Fruit fly (Drosophila melanogaster): Measurements from ENCODE around the gene Prosbeta6.

Gene Prosbeta6

DNA sequence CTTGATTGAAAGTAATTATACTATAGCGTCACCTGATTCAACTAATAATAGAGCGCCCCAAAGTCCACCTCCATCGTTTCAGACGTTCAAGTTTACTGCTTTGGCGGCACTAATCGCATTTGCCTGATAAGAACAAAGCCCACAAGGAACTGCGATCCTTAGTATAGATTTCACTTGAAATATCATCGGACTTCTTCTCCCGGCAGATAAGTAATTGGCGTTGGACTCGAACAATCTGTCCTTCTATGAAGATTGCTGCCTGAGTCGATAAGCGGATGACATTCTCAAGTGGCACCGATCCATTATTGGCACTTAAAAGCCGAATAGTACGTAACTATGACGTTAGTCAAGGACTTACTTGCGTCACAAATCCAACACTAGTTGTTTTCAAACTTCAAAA is 37.0 kb downstream of the Prosbeta6 start, which contains the start of gene Mipp1:
TSS of gene Mipp1 (minus strand) at position 101 of the 400 bp plus-strand sequence.
- TF ChIP-seq cic (GFP tag; optimal IDR thresholded peaks at IDR 0.05), result peak; percentile 8
- TF ChIP-seq CG12768 (GFP tag; optimal IDR thresholded peaks at IDR 0.05), result peak; percentile 3

DNA sequence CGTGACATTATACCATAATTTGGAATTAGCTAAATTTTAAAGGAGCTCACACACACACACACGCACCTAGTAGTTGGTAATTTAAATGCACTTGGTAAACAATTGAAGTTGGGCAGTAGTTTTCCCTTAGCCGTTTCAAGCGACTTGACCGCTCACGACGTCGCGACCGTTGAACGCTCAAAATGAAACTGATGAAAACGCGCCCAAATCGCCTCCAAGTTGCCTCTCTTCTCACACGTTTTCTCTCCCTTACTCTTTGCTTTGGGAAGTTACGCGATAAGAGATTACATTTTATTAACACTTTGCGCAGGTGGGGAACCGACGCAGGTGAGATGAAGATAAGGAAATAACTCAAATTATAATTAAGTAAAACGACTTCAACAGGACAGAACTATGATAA is 38.0 kb downstream of the Prosbeta6 start:
- TF ChIP-seq Mnt (GFP tag; optimal IDR thresholded peaks at IDR 0.05), result peak; percentile 22
- no peak for TF ChIP-seq Hr96 (GFP tag; optimal IDR thresholded peaks at IDR 0.05)
- no peak for TF ChIP-seq tj (GFP tag; optimal IDR thresholded peaks at IDR 0.05)
- no peak for TF ChIP-seq CG33017 (tag; optimal IDR thresholded peaks at IDR 0.05)
- peak; percentile 60 for TF ChIP-seq kay (GFP tag; ENCODE audit: borderline replicate concordance)
- no peak for TF ChIP-seq Clk (GFP tag; optimal IDR thresholded peaks at IDR 0.05)
- TF ChIP-seq CG5204 (GFP tag; optimal IDR thresholded peaks at IDR 0.05), result no peak
- no peak for TF ChIP-seq cnc (optimal IDR thresholded peaks at IDR 0.05)
- peak; percentile 11 for TF ChIP-seq pad (GFP tag; optimal IDR thresholded peaks at IDR 0.05)
- TF ChIP-seq Crg-1 (GFP tag; optimal IDR thresholded peaks at IDR 0.05), result no peak
- no peak for TF ChIP-seq cic (GFP tag; optimal IDR thresholded peaks at IDR 0.05)
- TF ChIP-seq CG1620 (GFP tag; optimal IDR thresholded peaks at IDR 0.05), result no peak
- peak; percentile 33 for TF ChIP-seq CG12768 (GFP tag; optimal IDR thresholded peaks at IDR 0.05)

DNA sequence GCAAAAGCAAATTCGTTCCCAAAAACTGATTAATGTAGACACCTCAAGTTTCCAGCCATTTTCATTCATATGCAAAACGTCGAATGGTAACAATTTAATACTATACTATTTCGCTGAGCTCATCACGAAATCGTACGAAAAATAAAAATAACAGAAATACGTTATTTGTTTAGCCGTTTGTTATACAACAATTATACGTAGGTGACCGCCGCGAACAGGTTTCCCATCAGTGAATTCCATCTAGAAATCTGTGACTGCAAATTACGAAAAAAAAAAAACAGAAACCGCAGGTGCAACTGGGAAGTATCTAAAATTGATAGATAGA is 38.5 kb downstream of the Prosbeta6 start:
- TF ChIP-seq CG7101 (tag; optimal IDR thresholded peaks at IDR 0.05), result no peak
- no peak for TF ChIP-seq CG11617 (GFP tag; optimal IDR thresholded peaks at IDR 0.05)
- TF ChIP-seq tj (GFP tag; optimal IDR thresholded peaks at IDR 0.05), result peak; percentile 89
- no peak for TF ChIP-seq CG7045 (GFP tag; optimal IDR thresholded peaks at IDR 0.05)
- no peak for TF ChIP-seq Hr96 (GFP tag; optimal IDR thresholded peaks at IDR 0.05)
- no peak for TF ChIP-seq CG12768 (GFP tag; optimal IDR thresholded peaks at IDR 0.05)
- TF ChIP-seq toe (GFP tag; optimal IDR thresholded peaks at IDR 0.05), result no peak

DNA sequence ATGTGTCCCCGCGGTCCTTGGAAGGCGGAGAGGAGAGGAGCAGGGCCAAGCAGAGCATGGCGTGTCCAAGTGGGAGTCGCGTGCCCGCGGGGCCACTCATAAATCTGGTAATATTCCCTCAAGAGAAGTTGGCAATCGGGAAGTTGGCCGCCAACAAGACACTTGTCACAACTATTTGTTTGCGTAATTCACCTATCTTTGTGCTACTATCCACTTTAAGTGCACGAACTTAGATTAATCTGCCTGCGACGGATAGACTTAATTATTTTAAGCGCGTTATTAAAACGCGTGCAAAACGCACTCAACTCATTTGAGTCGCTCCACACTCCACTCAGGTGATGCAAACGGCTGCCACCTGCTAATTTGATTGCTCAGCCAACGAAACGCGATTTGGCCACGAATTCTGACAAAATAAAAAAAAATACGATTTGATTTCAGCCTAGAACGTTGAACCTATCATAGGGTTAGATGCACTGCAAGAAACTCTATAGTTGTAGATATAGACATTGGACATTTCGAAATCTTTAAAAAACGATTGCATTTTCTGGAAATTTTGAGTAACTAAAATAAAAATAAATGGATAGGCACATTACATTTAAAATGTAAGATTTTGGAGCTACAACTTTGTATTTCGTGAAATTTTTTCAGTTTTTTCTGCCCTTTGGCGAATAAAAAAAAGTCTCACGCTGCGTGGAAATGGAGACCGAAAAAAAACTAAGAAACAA is 39.0 kb downstream of the Prosbeta6 start:
- TF ChIP-seq CG7045 (GFP tag; optimal IDR thresholded peaks at IDR 0.05) (no peak), kay (GFP tag; ENCODE audit: borderline replicate concordance) (peak; percentile 19)

DNA sequence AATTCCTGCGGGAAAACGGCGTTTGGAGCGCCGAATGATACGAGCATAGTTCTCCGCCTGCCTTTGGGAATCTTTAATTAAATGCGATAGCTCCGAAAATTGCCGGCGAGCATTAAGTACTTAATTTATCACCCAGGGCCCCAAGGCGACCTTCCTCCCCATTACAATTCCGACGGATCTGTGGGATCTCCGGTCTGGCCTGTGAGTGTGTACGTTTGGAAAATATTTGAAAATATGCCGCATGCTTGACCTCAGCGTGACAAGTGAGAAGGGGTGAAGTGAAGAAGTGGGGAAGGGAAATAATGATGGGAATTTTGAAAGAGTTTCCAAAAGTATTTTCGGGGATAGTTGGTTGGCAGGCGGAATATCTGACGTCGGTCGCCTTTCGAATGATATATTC is 40.8 kb downstream of the Prosbeta6 start:
- no peak for TF ChIP-seq CG11617 (GFP tag; optimal IDR thresholded peaks at IDR 0.05)
- TF ChIP-seq CG7045 (GFP tag; optimal IDR thresholded peaks at IDR 0.05), result no peak
- TF ChIP-seq CG7101 (tag; optimal IDR thresholded peaks at IDR 0.05), result no peak
- TF ChIP-seq cnc (optimal IDR thresholded peaks at IDR 0.05), result no peak
- no peak for TF ChIP-seq bab1 (GFP tag; optimal IDR thresholded peaks at IDR 0.05)

DNA sequence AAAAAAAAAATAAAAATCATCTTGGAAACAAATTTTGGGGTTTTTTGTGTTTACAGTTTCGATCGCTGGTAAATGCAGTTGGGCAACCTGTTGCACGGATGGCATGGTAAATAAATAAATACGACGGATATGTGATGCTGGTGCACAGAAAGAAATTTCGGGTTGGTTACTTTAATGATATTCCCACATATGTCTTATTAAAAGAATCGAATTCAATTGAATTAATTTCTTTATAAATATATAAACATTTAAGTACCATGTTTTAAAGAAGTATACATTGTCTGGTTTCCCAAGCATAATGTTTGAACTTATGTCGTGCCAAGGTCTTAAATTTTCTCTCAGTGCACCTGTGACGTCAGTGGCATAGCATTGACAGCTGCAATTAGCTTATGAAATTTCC is 42.7 kb downstream of the Prosbeta6 start:
- TF ChIP-seq CG1620 (GFP tag; optimal IDR thresholded peaks at IDR 0.05) (no peak), CG7045 (GFP tag; optimal IDR thresholded peaks at IDR 0.05) (no peak), bab1 (GFP tag; optimal IDR thresholded peaks at IDR 0.05) (no peak), CG7101 (tag; optimal IDR thresholded peaks at IDR 0.05) (no peak), Clk (GFP tag; optimal IDR thresholded peaks at IDR 0.05) (no peak), cnc (optimal IDR thresholded peaks at IDR 0.05) (no peak), CG11617 (GFP tag; optimal IDR thresholded peaks at IDR 0.05) (no peak), pad (GFP tag; optimal IDR thresholded peaks at IDR 0.05) (no peak), toe (GFP tag; optimal IDR thresholded peaks at IDR 0.05) (no peak), CG14711 (tag; optimal IDR thresholded peaks at IDR 0.05) (no peak), Hr96 (GFP tag; optimal IDR thresholded peaks at IDR 0.05) (no peak), CG5204 (GFP tag; optimal IDR thresholded peaks at IDR 0.05) (no peak), CG33017 (tag; optimal IDR thresholded peaks at IDR 0.05) (no peak)

dm6 chr3L:16566700-16567221 is 43.5 kb downstream of the Prosbeta6 start, which contains the start of gene UQCR-6.4L:
TSS of gene UQCR-6.4L (plus strand) at chr3L:16566750.
- TF ChIP-seq bab1 (GFP tag; optimal IDR thresholded peaks at IDR 0.05) (no peak), CG5204 (GFP tag; optimal IDR thresholded peaks at IDR 0.05) (no peak), CG12768 (GFP tag; optimal IDR thresholded peaks at IDR 0.05) (no peak), CG7101 (tag; optimal IDR thresholded peaks at IDR 0.05) (no peak), Clk (GFP tag; optimal IDR thresholded peaks at IDR 0.05) (no peak), kay (GFP tag; ENCODE audit: borderline replicate concordance) (no peak), Crg-1 (GFP tag; optimal IDR thresholded peaks at IDR 0.05) (no peak), cnc (optimal IDR thresholded peaks at IDR 0.05) (no peak), CG1620 (GFP tag; optimal IDR thresholded peaks at IDR 0.05) (no peak), pad (GFP tag; optimal IDR thresholded peaks at IDR 0.05) (no peak), Mnt (GFP tag; optimal IDR thresholded peaks at IDR 0.05) (no peak), CG11617 (GFP tag; optimal IDR thresholded peaks at IDR 0.05) (no peak), Hr96 (GFP tag; optimal IDR thresholded peaks at IDR 0.05) (no peak), toe (GFP tag; optimal IDR thresholded peaks at IDR 0.05) (no peak), CG7045 (GFP tag; optimal IDR thresholded peaks at IDR 0.05) (no peak), tj (GFP tag; optimal IDR thresholded peaks at IDR 0.05) (no peak), CG33017 (tag; optimal IDR thresholded peaks at IDR 0.05) (no peak), ovo (GFP tag; optimal IDR thresholded peaks at IDR 0.05) (no peak), CG14711 (tag; optimal IDR thresholded peaks at IDR 0.05) (no peak), cic (GFP tag; optimal IDR thresholded peaks at IDR 0.05) (no peak)

Measured in whole organism, adult.